Worm (Caenorhabditis elegans) whole organism, L2 larva: ENCODE data around the gene irld-32.

ENCODE experiments used
- R02D3.7 ChIP-seq: fragments of 150-350 bp; optimal IDR thresholded peaks from 2 replicates; lab custom pipeline; 2014; ENCODE audit warnings: missing biosample characterization, missing genetic modification characterization
- alr-1 ChIP-seq: fragments of 150-350 bp; optimal IDR thresholded peaks from 2 replicates; lab custom pipeline; 2014; ENCODE audit warnings: missing biosample characterization, missing genetic modification characterization
- ama-1 ChIP-seq: fragments of 150-350 bp; optimal IDR thresholded peaks from 2 replicates; lab custom pipeline; 2018; ENCODE audit warnings: inconsistent platforms
- lin-13 ChIP-seq: fragments of 150-350 bp; optimal IDR thresholded peaks from 2 replicates; lab custom pipeline; 2014; ENCODE audit warnings: missing biosample characterization, missing genetic modification reagents, missing genetic modification characterization
- lin-39 ChIP-seq: fragments of 150-350 bp; optimal IDR thresholded peaks from 2 replicates; lab custom pipeline; 2014; ENCODE audit warnings: missing biosample characterization, missing genetic modification reagents, missing genetic modification characterization
- nhr-11 ChIP-seq: fragments of 150-350 bp; optimal IDR thresholded peaks from 2 replicates; lab custom pipeline; 2014; ENCODE audit warnings: missing biosample characterization, missing genetic modification characterization
- nhr-23 ChIP-seq: fragments of 150-350 bp; optimal IDR thresholded peaks from 2 replicates; lab custom pipeline; 2014; ENCODE audit warnings: missing biosample characterization, missing genetic modification reagents, missing genetic modification characterization
- nhr-237 ChIP-seq: fragments of 150-350 bp; optimal IDR thresholded peaks from 2 replicates; lab custom pipeline; 2014; ENCODE audit warnings: missing biosample characterization, missing genetic modification characterization
- sma-9 ChIP-seq, 2 experiments: fragments of 150-350 bp in 1 of 2; sonication (generic microtip) in 1 of 2; optimal IDR thresholded peaks; 2 replicates each; lab custom pipeline; 2014 to 2016; ENCODE audit warnings: missing genetic modification characterization in 2 of 2, mild to moderate bottlenecking in 1 of 2, missing biosample characterization in 1 of 2, missing compliant biosample characterization in 1 of 2, missing genetic modification reagents in 1 of 2, moderate library complexity in 1 of 2
- snpc-4 ChIP-seq: fragments of 150-350 bp; optimal IDR thresholded peaks from 2 replicates; lab custom pipeline; 2014; ENCODE audit warnings: missing biosample characterization, missing genetic modification characterization
- zag-1 ChIP-seq: fragments of 150-350 bp; optimal IDR thresholded peaks from 2 replicates; lab custom pipeline; 2014; ENCODE audit warnings: missing biosample characterization, missing genetic modification characterization
- ztf-11 ChIP-seq: sonication (generic microtip); optimal IDR thresholded peaks from 2 replicates; lab custom pipeline; 2017; ENCODE audit warnings: missing biosample characterization, missing genetic modification characterization

- TF ChIP-seq nhr-237 (tag; lab: Kevin White, UChicago) (no peak), sma-9 (GFP tag; optimal IDR thresholded peaks at IDR 0.05; lab: Kevin White, UChicago) (no peak), sma-9 (tag; optimal IDR thresholded peaks at IDR 0.05; lab: Kevin White, UChicago) (no peak), ama-1 (lab: Kevin White, UChicago) (no peak), ztf-11 (no peak), zag-1 (tag; lab: Kevin White, UChicago) (no peak), alr-1 (no peak), snpc-4 (tag; lab: Kevin White, UChicago) (no peak), lin-39 (no peak), lin-13 (no peak), nhr-11 (no peak), R02D3.7 (tag; lab: Kevin White, UChicago) (no peak), nhr-23 (tag; lab: Kevin White, UChicago) (no peak)
These were observed 46.6 kb upstream of the irld-32 start, which contains the start of gene nhr-227 for ce11 chrV:2285107-2285506.
